Comparison of ENCODE assay signal across 3 worm cellular contexts in the genomic region with DNA sequence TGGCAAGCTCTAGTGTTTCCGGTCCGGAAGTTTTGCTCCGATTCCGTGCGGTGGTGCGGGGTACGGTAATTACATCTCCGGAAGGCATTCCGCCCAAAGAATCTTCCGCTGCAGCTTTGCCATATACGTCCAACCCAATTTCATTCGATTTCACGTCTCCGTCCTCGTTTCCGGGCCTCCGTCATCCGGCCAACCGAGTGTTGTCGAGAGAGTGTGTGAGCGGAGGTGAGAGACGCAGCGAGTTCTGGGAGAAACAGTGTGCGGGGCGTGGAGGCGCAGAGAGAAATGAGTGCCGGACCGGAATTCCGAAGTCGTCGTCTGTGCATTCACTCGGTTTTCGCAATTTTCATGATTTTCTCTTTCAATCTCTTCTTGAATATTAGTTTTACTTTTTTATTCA.
TF ChIP-seq lines count a peak whose summit lies in the region.

No protein-coding gene starts in this region.

TF ChIP-seq in whole organism, L1 larva, 84 proteins besides CTCF, POLR2A, EP300 and RAD21 (continued from another document):
- TF ChIP-seq unc-86 (tag; optimal IDR thresholded peaks at IDR 0.05; lab: Kevin White, UChicago) (peak; percentile 11), egl-13 (tag; optimal IDR thresholded peaks at IDR 0.05; lab: Kevin White, UChicago) (peak; percentile 41), skn-1 (tag; optimal IDR thresholded peaks at IDR 0.05; lab: Kevin White, UChicago) (peak; percentile 3), irx-1 (tag; optimal IDR thresholded peaks at IDR 0.05; lab: Kevin White, UChicago) (peak; percentile 53), C16A3.4 (tag; optimal IDR thresholded peaks at IDR 0.05; lab: Kevin White, UChicago) (no peak), swsn-7 (tag; optimal IDR thresholded peaks at IDR 0.05; lab: Kevin White, UChicago) (peak; percentile 22), nhr-19 (GFP tag; conservative IDR thresholded peaks at IDR 0.05; lab: Robert Waterston, UW) (no peak), nhr-85 (tag; lab: Kevin White, UChicago) (peak; percentile 48), F16B12.6 (tag; optimal IDR thresholded peaks at IDR 0.05; lab: Kevin White, UChicago) (no peak), fkh-10 (GFP tag; optimal IDR thresholded peaks at IDR 0.05; lab: Kevin White, UChicago) (peak; percentile 68), blmp-1 (tag; optimal IDR thresholded peaks at IDR 0.05; lab: Kevin White, UChicago) (peak; percentile 40), hlh-4 (tag; optimal IDR thresholded peaks at IDR 0.05; lab: Kevin White, UChicago) (no peak), unc-130 (tag; optimal IDR thresholded peaks at IDR 0.05; lab: Kevin White, UChicago) (no peak), sox-4 (tag; optimal IDR thresholded peaks at IDR 0.05; lab: Kevin White, UChicago) (no peak), tbx-2 (tag; optimal IDR thresholded peaks at IDR 0.05; lab: Kevin White, UChicago) (peak; percentile 50)

TF ChIP-seq in whole organism, L2 larva, 48 proteins besides CTCF, POLR2A, EP300 and RAD21 (continued from another document):
- TF ChIP-seq ztf-11 (tag; optimal IDR thresholded peaks at IDR 0.05; lab: Kevin White, UChicago) (no peak), lin-39 (tag; optimal IDR thresholded peaks at IDR 0.05; lab: Kevin White, UChicago) (no peak), gmeb-1 (tag; optimal IDR thresholded peaks at IDR 0.05; lab: Kevin White, UChicago) (no peak), F13H6.1 (tag; optimal IDR thresholded peaks at IDR 0.05; lab: Kevin White, UChicago) (peak; percentile 28), nhr-237 (tag; optimal IDR thresholded peaks at IDR 0.05; lab: Kevin White, UChicago) (no peak), blmp-1 (tag; optimal IDR thresholded peaks at IDR 0.05; lab: Kevin White, UChicago; ENCODE audit: insufficient read depth) (no peak), ZK546.5 (tag; optimal IDR thresholded peaks at IDR 0.05; lab: Kevin White, UChicago) (no peak), crh-2 (tag; optimal IDR thresholded peaks at IDR 0.05; lab: Kevin White, UChicago) (no peak), lsy-2 (tag; optimal IDR thresholded peaks at IDR 0.05; lab: Kevin White, UChicago) (peak in 1 of 2 experiments; percentile 34), unc-62 (GFP tag; optimal IDR thresholded peaks at IDR 0.05; lab: Kevin White, UChicago) (no peak), nhr-25 (tag; optimal IDR thresholded peaks at IDR 0.05; lab: Kevin White, UChicago) (no peak), unc-55 (GFP tag; optimal IDR thresholded peaks at IDR 0.05; lab: Kevin White, UChicago) (peak; percentile 19), nhr-6 (tag; optimal IDR thresholded peaks at IDR 0.05; lab: Kevin White, UChicago) (no peak), ceh-16 (tag; optimal IDR thresholded peaks at IDR 0.05; lab: Kevin White, UChicago) (no peak), nhr-12 (tag; optimal IDR thresholded peaks at IDR 0.05; lab: Kevin White, UChicago) (no peak), sem-4 (tag; optimal IDR thresholded peaks at IDR 0.05; lab: Kevin White, UChicago) (no peak), sma-9 (GFP tag; optimal IDR thresholded peaks at IDR 0.05; lab: Kevin White, UChicago) (peak; percentile 5), sma-9 (tag; optimal IDR thresholded peaks at IDR 0.05; lab: Kevin White, UChicago) (no peak), aly-2 (tag; optimal IDR thresholded peaks at IDR 0.05; lab: Kevin White, UChicago) (no peak), C34F6.9 (tag; optimal IDR thresholded peaks at IDR 0.05; lab: Kevin White, UChicago) (no peak), snpc-4 (tag; optimal IDR thresholded peaks at IDR 0.05; lab: Kevin White, UChicago) (no peak), nhr-11 (tag; optimal IDR thresholded peaks at IDR 0.05; lab: Kevin White, UChicago) (no peak), fos-1 (tag; optimal IDR thresholded peaks at IDR 0.05; lab: Kevin White, UChicago) (no peak)

TF ChIP-seq in whole organism, L4 larva, 104 proteins besides CTCF, POLR2A, EP300 and RAD21 (continued from another document):
- peak in 1 of 2 experiments; percentile 10 for TF ChIP-seq lsy-2 (tag; optimal IDR thresholded peaks at IDR 0.05; lab: Kevin White, UChicago)
- TF ChIP-seq dpl-1 (GFP tag; optimal IDR thresholded peaks at IDR 0.05; lab: Kevin White, UChicago) = no peak
- TF ChIP-seq F37D6.2 (tag; optimal IDR thresholded peaks at IDR 0.05; lab: Kevin White, UChicago) = peak; percentile 7
- peak; percentile 63; the same call in 1 of the 2 replicates for TF ChIP-seq egl-43 (GFP tag; IDR thresholded peaks at IDR 0.05; lab: Robert Waterston, UW)
- 0 out of 2 replicates have a peak, but pooled peaks have one; percentile 51 for TF ChIP-seq ctbp-1 (GFP tag; IDR thresholded peaks at IDR 0.05; lab: Robert Waterston, UW)
- TF ChIP-seq saeg-2 (GFP tag; IDR thresholded peaks at IDR 0.05; lab: Robert Waterston, UW) = no peak
- TF ChIP-seq F26F4.8 (GFP tag; conservative IDR thresholded peaks at IDR 0.05; lab: Robert Waterston, UW) = 0 out of 2 replicates have a peak, but pooled peaks have one; percentile 16
- peak; percentile 10 for TF ChIP-seq fkh-10 (GFP tag; optimal IDR thresholded peaks at IDR 0.05; lab: Kevin White, UChicago)
